Fruit fly (Drosophila melanogaster) whole organism: ENCODE data around the gene CG15814.
A peak's percentile ranks its signal among the peaks of the same experiment; 100 is the strongest.

Experiments used
- CG8478 ChIP-seq: fragments of >200 bp; optimal IDR thresholded peaks from 2 replicates; lab custom pipeline; 2018; ENCODE audit warnings: inconsistent platforms
- Dll ChIP-seq: fragments of >200 bp; optimal IDR thresholded peaks from 2 replicates; lab custom pipeline; 2017
- EcR ChIP-seq, 2 experiments: fragments of >200 bp; optimal IDR thresholded peaks; 2 replicates each; lab custom pipeline; 2017; ENCODE audit warnings: missing biosample characterization in 2 of 2, missing genetic modification characterization in 2 of 2, missing genetic modification reagents in 2 of 2
- pan ChIP-seq: fragments of >200 bp; optimal IDR thresholded peaks from 2 replicates; lab custom pipeline; 2017
- psq ChIP-seq: fragments of >200 bp; optimal IDR thresholded peaks from 2 replicates; lab custom pipeline; 2017
- usp ChIP-seq: fragments of >200 bp; optimal IDR thresholded peaks from 2 replicates; lab custom pipeline; 2017; ENCODE audit warnings: missing biosample characterization, missing genetic modification characterization, mixed read lengths

CG15814 gene

DNA sequence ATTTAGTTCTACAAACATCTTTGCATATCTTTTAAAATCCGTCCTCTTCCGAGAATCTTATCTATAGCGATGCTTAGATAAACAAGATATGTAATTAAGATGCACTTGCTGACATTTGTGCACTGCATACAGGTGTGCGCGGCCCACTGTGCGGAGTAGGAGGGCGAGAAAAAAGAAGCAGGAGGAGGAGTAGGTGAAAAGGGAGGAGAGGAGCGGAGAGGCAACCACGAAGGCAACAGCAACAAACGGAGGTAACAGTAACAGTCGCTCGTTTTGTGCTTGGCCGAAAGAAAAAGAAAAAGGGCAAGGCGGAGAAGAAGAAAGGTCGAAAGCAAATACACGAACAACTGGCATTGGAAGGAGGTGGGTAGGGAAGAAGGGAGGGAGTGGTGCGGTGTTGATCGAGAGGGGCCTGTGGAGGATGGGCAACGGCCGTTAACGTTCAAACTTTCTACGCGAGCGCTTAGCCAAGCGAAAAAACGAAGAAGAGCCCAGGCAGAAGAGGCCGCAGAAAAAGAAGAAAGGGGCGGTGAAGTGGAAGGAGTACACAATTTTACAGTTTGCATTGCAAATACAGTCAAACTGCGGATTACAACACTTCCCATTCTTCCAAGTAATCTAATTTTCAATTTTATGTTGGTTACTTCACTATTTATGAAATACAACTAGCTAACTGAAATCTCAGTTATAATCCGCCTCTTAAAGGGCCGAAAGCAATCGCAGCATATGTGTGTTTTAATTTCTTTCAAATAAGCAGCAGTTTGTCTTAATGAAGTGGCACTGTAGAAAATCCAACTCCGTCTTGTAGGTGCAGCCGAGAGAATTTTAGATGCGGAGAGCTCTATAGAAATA is 17.8 kb downstream of the CG15814 start:
- TF ChIP-seq pan (lab: Kevin White, UChicago), result no peak
- no peak for TF ChIP-seq usp (GFP tag; lab: Kevin White, UChicago)
- TF ChIP-seq Dll (lab: Kevin White, UChicago), result no peak
- no peak for TF ChIP-seq psq
- TF ChIP-seq CG8478, result no peak
- no peak for TF ChIP-seq EcR (GFP tag; optimal IDR thresholded peaks at IDR 0.05; lab: Kevin White, UChicago)

DNA sequence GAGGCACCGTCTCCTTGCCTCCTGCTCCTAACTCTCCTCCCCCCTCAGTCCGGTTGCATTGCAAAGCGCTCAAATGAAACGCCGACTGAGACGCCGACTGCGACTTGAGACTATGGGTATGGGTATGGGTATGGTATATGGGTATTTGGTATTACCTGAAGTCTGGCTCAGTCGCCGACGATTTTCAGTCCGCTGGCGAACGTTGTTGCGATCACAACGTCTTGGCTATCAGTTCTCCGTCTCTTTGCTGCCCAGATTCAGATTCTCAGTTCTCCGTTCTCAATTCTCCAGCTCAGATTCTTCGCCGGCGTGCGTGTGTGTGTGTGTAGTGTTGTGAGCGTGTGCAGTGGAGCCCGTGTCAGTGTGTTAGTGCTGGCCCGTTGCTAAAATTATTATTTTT is 19.5 kb downstream of the CG15814 start, which contains the start of gene CG6398:
Gene CG6398 (plus strand): TSS at position 185 of the 400 bp plus-strand sequence.
- TF ChIP-seq psq, result no peak
- TF ChIP-seq EcR (GFP tag; optimal IDR thresholded peaks at IDR 0.05; lab: Kevin White, UChicago), result no peak
- TF ChIP-seq CG8478, result no peak
- TF ChIP-seq usp (GFP tag; lab: Kevin White, UChicago), result no peak
- no peak for TF ChIP-seq Dll (lab: Kevin White, UChicago)
- TF ChIP-seq pan (lab: Kevin White, UChicago), result no peak

DNA sequence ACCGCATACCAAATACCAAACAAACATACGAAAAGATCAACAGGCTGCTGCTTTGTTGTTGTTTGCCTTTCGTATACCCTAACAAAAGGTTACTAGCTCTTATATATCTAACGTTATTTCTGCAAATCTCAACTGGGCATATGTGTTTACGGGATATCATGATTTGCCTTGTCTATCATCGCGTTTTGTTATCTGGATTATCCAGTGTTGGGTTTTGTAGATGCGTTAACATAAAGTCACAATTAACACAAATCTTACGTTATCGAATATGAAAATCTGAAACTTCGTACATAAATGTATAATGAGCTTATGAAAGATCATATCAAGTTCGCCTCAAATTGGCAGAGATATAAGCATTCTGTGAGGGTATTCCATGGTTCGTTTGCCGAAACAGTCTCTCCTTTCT is 19.9 kb downstream of the CG15814 start:
- TF ChIP-seq Dll (lab: Kevin White, UChicago), result no peak
- TF ChIP-seq psq, result no peak
- no peak for TF ChIP-seq EcR (GFP tag; optimal IDR thresholded peaks at IDR 0.05; lab: Kevin White, UChicago)
- TF ChIP-seq usp (GFP tag; lab: Kevin White, UChicago), result no peak
- TF ChIP-seq CG8478, result no peak
- no peak for TF ChIP-seq pan (lab: Kevin White, UChicago)

DNA sequence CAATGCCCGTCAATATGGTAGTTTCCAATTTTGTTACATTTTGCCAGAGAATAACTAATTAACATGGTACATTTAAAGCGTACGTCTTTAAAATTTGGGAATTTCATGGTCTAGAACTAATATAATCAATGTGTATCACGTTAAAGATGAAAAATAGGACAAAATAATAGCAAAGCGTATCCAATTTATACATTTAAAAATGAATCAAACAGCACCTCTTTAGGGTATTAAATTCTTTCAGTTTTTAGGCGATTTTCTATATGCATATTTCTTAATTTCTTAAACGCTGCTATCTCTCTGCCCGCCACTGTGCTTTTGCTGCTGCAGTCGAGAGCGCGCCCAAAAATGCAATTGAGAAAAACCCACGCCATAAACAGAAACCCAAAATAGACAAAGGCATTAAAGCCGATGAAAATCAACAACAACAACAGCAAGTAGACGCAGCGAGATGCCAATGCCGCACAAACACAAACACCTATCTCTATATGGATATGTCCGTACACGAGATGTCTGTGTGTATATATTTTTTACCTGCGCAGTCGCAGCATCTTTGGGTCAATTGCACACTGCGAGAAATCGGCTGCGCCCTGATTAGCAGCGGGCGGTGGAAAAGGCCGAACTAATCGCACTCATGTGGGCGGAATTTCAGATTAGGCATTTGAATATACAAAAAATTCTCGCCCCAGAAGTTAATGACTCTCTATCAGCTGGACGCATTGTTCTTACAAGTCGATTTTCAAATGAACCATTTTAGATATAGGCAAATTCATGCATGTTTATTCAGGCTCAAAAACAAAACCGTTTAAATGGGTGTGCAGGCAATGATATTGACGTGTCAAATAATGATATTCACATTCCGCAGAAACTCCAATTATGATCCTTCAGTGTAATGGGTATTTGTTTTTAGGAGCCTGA is 20.8 kb downstream of the CG15814 start:
- TF ChIP-seq pan (lab: Kevin White, UChicago), result no peak
- no peak for TF ChIP-seq usp (GFP tag; lab: Kevin White, UChicago)
- TF ChIP-seq Dll (lab: Kevin White, UChicago), result no peak
- no peak for TF ChIP-seq EcR (GFP tag; optimal IDR thresholded peaks at IDR 0.05; lab: Kevin White, UChicago)
- no peak for TF ChIP-seq CG8478
- no peak for TF ChIP-seq psq

DNA sequence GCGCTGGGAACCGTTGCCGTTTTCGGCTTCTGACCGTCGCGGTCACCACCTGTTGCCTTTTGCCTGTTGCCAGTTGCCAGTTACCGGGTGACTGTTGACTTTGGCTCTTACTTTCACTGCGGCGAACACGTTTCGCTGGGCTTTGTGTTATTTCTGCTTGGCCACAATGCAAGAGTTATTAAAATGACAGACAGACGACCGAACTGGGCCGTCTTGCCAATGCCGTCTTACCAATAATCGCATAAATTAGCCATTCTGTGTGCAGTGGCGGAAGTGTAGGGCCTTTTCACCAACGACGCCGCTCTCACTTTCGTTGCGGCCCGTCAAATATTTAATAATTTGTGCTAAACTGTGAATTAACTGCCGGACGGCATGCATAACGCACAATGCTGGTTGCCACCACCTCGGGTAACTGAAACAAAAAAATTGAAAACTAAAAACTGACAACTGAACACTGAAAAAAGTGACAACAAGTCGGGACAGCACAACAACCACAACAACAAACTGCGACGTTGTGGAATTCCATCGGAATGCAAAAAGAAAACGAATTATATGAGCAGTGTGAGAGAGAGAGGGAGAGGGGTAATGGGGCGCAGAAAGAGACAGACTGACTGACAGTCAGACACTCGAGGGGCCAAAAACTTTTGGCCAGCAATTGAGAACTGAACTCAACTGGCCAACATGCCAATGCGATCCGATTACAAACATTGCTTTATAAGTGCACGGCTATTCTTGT is 21.7 kb downstream of the CG15814 start:
- TF ChIP-seq CG8478 (no peak), EcR (GFP tag; optimal IDR thresholded peaks at IDR 0.05; lab: Kevin White, UChicago) (no peak), usp (GFP tag; lab: Kevin White, UChicago) (no peak), Dll (lab: Kevin White, UChicago) (no peak), psq (no peak), pan (lab: Kevin White, UChicago) (no peak)

DNA sequence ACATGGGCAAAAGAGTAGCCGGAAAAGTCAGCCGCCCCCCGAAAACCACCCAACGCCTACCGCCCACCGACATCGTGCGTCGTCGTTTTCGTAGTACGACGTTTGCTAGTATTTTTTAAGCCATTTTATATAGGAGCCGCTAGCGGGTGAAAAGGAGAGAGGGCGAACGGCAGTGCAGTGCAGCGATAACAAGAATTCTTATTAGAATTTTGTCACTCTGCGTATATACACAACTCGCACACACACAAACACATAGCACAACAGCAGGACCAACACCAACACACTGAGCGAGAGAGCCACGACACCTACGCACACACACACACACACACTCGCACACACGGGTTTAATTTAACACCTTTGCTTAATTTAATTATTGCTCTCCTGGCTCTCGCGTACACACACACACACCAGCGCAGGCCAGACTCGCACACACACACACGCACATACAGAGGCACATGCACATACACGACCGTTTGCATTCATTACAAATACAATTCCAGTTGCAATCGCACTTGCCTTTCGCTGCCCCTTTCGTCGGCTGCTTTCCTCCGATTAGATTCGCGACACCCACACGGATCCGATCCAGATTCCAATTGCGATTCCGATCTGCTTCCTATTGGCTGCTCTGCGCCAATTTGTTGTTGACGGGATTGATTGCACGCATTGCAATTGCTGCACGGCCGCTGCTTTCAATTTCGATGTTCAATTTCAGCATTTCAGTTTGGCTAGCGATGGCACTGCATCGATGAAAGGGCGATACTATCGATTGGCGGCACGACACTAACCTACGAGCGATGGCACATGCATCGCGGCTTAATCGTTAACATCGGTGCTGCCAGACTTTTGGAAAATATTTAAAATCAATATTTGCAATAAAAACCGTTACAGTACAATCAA is 23.1 kb downstream of the CG15814 start, which contains the start of gene Socs16D:
Gene Socs16D (minus strand): TSS at position 758 of the 897 bp plus-strand sequence.
- peak; percentile 81 for TF ChIP-seq Dll (lab: Kevin White, UChicago)
- no peak for TF ChIP-seq pan (lab: Kevin White, UChicago)
- peak; percentile 80 for TF ChIP-seq CG8478
- TF ChIP-seq EcR (GFP tag; optimal IDR thresholded peaks at IDR 0.05; lab: Kevin White, UChicago), result no peak
- no peak for TF ChIP-seq psq
- TF ChIP-seq usp (GFP tag; lab: Kevin White, UChicago), result no peak

DNA sequence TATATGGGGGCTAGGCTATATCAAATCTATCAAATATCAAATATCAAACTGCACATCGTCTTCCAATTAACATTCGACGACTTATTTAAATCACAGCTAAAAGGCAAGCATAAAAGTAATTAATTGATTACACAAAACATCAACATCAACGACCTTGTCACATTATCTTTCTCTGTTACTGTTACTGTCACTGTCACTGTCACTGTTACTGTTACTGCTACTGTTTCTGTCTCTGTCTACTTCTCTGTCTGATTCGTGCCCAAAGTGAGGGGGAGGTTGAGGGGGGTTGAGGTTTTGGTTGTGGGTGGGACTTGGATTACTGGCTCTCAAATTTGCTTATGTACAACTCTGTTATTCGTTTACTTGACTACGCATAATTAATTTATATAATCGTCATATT is 28.7 kb downstream of the CG15814 start:
- no peak for TF ChIP-seq pan (lab: Kevin White, UChicago)
- TF ChIP-seq Dll (lab: Kevin White, UChicago), result no peak
- TF ChIP-seq usp (GFP tag; lab: Kevin White, UChicago), result no peak
- no peak for TF ChIP-seq CG8478
- TF ChIP-seq EcR (GFP tag; optimal IDR thresholded peaks at IDR 0.05; lab: Kevin White, UChicago), result no peak

DNA sequence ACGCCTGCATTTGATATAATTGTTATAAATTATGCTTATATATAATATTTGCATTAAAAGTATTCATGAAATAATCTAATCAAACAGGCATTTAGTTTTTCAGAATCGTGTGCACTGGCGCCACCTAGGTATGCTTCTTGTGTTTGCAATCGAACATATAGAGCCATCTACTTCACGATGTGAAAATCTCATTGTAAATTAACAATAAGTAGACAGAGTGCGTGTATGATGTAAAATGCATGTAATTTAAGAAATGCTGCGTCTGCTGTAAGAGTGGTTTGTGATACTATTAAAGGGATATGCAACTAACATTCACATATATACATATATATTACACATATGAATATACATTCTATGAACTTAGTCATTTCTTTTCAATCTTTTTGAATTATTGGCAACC is 29.9 kb downstream of the CG15814 start:
- TF ChIP-seq EcR (GFP tag; optimal IDR thresholded peaks at IDR 0.05; lab: Kevin White, UChicago) (no peak), pan (lab: Kevin White, UChicago) (no peak), CG8478 (no peak), usp (GFP tag; lab: Kevin White, UChicago) (no peak), psq (no peak), Dll (lab: Kevin White, UChicago) (no peak)

DNA sequence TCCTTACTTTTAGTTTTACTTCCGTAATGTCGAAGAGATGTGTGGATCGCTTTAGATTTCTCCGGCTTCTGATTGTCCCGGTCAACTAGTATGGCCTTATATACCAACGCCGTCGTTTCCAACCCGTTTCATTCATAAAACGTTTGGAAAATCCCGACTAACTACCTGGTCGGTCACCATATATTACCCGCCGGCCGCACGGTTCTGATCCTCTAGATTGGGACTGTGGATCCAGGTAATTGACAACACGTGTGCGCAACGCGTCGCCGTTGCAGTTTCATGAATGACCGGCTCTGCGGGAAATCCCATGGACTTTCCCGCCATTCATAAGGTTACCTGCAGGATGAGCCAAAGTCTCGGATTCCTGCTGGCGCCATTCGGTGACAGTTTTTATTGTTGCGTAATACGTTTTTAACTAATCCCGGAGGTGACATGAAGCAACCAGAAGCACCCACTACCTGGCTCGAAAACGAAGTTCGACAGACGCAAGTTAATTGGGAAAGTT is 30.5 kb downstream of the CG15814 start, which contains the start of gene CG12986:
Gene CG12986 (minus strand): TSS at position 51 of the 505 bp plus-strand sequence.
- no peak for TF ChIP-seq pan (lab: Kevin White, UChicago)
- TF ChIP-seq psq, result no peak
- TF ChIP-seq usp (GFP tag; lab: Kevin White, UChicago), result no peak
- no peak for TF ChIP-seq EcR (GFP tag; optimal IDR thresholded peaks at IDR 0.05; lab: Kevin White, UChicago)
- no peak for TF ChIP-seq Dll (lab: Kevin White, UChicago)
- TF ChIP-seq CG8478, result no peak

DNA sequence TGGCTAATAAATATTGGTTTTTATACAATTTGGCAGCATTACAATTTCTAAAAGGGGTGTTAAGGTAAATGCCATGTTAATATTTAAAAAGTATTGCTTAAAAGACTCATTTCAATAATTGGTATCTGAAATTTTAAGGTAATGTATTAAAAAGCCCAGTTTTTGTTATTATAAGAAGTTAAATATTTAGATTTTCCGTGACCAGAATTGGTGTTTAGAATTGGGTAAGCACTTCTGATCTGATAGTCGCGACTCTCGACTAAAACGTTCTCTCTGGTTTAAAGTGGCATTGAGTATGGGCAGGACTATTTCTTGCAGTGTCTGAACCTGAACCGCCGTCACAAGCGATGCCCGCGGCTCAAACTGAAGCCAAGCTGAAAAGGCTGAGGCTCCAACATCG is 33.7 kb downstream of the CG15814 start:
- TF ChIP-seq Dll (lab: Kevin White, UChicago), result no peak
- no peak for TF ChIP-seq psq
- TF ChIP-seq usp (GFP tag; lab: Kevin White, UChicago), result no peak
- TF ChIP-seq pan (lab: Kevin White, UChicago), result no peak
- TF ChIP-seq CG8478, result no peak
- TF ChIP-seq EcR (GFP tag; optimal IDR thresholded peaks at IDR 0.05; lab: Kevin White, UChicago), result no peak
